Fruit fly (Drosophila melanogaster) S2 (cell line): ENCODE results near the gene bard.

Experiments
- CG8478 ChIP-seq: fragments of >200 bp; optimal IDR thresholded peaks from 2 replicates; lab custom pipeline; 2018
- CTCF ChIP-seq, 2 experiments: fragments of >200 bp; optimal IDR thresholded peaks; 2 replicates each; lab custom pipeline; 2018

DNA sequence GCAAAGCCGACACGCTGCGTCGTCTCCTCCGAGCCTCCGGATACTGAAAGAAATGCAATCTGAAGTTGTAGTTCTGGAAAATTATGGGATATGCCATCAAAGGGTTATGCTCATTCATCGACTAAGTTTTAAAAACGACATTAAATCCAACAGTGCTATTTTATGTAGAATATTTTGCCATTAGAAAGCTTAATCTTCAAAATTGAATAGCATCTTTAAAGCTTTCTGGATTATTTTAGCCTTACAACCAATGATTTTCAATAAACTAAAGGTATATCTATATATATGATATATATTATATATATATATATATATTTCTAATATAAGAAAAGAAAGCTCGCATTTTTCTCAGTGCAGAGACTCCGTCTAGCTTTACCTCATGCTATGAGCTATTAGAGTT is 16.5 kb upstream of the bard start:
- no peak for TF ChIP-seq CG8478 (lab: Kevin White, UChicago)
- TF ChIP-seq CTCF (optimal IDR thresholded peaks at IDR 0.05; lab: Kevin White, UChicago) = no peak
